Fruit fly (Drosophila melanogaster) whole organism, wandering third instar larva: Measurements from ENCODE around the gene Ugt37C2.
A peak's percentile ranks its signal among the peaks of the same experiment; 100 is the strongest.

ENCODE experiments used
- Abd-B ChIP-seq: fragments of >200 bp; optimal IDR thresholded peaks from 2 replicates; lab custom pipeline; 2017; ENCODE audit warnings: missing biosample characterization, missing genetic modification characterization
- CG32264 ChIP-seq: fragments of 200-800 bp; sonication (Bioruptor generic); optimal IDR thresholded peaks from 2 replicates; lab custom pipeline; 2016; ENCODE audit warnings: missing biosample characterization, missing genetic modification characterization
- CG9705 ChIP-seq: fragments of 200-800 bp; sonication (Bioruptor generic); optimal IDR thresholded peaks from 2 replicates; lab custom pipeline; 2018; ENCODE audit warnings: missing biosample characterization, mild to moderate bottlenecking, missing genetic modification characterization
- CrebA ChIP-seq: fragments of 200-800 bp; sonication (Bioruptor generic); optimal IDR thresholded peaks from 2 replicates; lab custom pipeline; 2016; ENCODE audit warnings: missing biosample characterization, mild to moderate bottlenecking, missing genetic modification characterization, borderline replicate concordance
- Dif ChIP-seq: fragments of 200-275, 200-300 bp; sonication (Bioruptor generic); optimal IDR thresholded peaks from 2 replicates; lab custom pipeline; 2018; ENCODE audit warnings: missing biosample characterization, missing genetic modification characterization; ENCODE audit not compliant: partially characterized antibody
- HLH106 ChIP-seq: fragments of 200-800 bp; optimal IDR thresholded peaks from 3 replicates; lab custom pipeline; 2019; ENCODE audit warnings: missing biosample characterization, mild to moderate bottlenecking, missing genetic modification characterization, moderate library complexity
- Hr78 ChIP-seq: fragments of >200 bp; optimal IDR thresholded peaks from 2 replicates; lab custom pipeline; 2017; ENCODE audit warnings: missing biosample characterization, missing genetic modification characterization
- Hr83 ChIP-seq: fragments of 200-300 bp; sonication (Bioruptor generic); optimal IDR thresholded peaks from 2 replicates; lab custom pipeline; 2016; ENCODE audit warnings: missing biosample characterization, mild to moderate bottlenecking, missing genetic modification characterization, moderate library complexity; ENCODE audit not compliant: poor library complexity, severe bottlenecking
- Jra ChIP-seq: sonication (Bioruptor generic); optimal IDR thresholded peaks from 2 replicates; lab custom pipeline; 2016; ENCODE audit warnings: missing biosample characterization, missing genetic modification characterization
- Mio ChIP-seq: sonication (Bioruptor generic); optimal IDR thresholded peaks from 2 replicates; lab custom pipeline; 2016; ENCODE audit warnings: missing biosample characterization, missing genetic modification characterization
- Myc ChIP-seq: fragments of >200 bp; optimal IDR thresholded peaks from 2 replicates; lab custom pipeline; 2017
- Rel ChIP-seq, 2 experiments: fragments of 200-800 bp; sonication (Bioruptor generic) in 1 of 2; optimal IDR thresholded peaks; 2 replicates in 1 of 2; 3 replicates in 1 of 2; lab custom pipeline; 2016 to 2019; ENCODE audit warnings: mild to moderate bottlenecking in 2 of 2, missing biosample characterization in 2 of 2, missing genetic modification characterization in 2 of 2, moderate library complexity in 1 of 2
- br ChIP-seq: fragments of 200-800 bp; sonication (Bioruptor generic); optimal IDR thresholded peaks from 2 replicates; lab custom pipeline; 2016; ENCODE audit warnings: missing biosample characterization, missing genetic modification characterization
- dl ChIP-seq, 2 experiments: fragments of 175-275, 200-275 bp in 1 of 2; fragments of 200-275 bp in 1 of 2; sonication (Bioruptor generic); optimal IDR thresholded peaks; lab custom pipeline; 2018; ENCODE audit warnings: mild to moderate bottlenecking in 2 of 2, missing biosample characterization in 2 of 2, missing genetic modification characterization in 2 of 2, moderate library complexity in 2 of 2; ENCODE audit not compliant: partially characterized antibody in 2 of 2, insufficient read depth in 1 of 2
- dsf ChIP-seq: sonication (Bioruptor generic); optimal IDR thresholded peaks from 2 replicates; lab custom pipeline; 2016; ENCODE audit warnings: missing biosample characterization, missing genetic modification characterization, borderline replicate concordance
- ey ChIP-seq: fragments of 200-800 bp; sonication (Bioruptor generic); optimal IDR thresholded peaks from 2 replicates; lab custom pipeline; 2016; ENCODE audit warnings: missing biosample characterization, missing genetic modification characterization
- fru ChIP-seq: fragments of 200-800 bp; sonication (Bioruptor generic); optimal IDR thresholded peaks from 3 replicates; lab custom pipeline; 2016; ENCODE audit warnings: missing biosample characterization, mild to moderate bottlenecking, missing genetic modification characterization
- h ChIP-seq: fragments of 200-800 bp; sonication (Bioruptor generic); optimal IDR thresholded peaks from 3 replicates; lab custom pipeline; 2016; ENCODE audit warnings: missing biosample characterization, mild to moderate bottlenecking, missing genetic modification characterization
- jim ChIP-seq: fragments of 175-275, 200-325 bp; sonication (Bioruptor generic); optimal IDR thresholded peaks from 2 replicates; lab custom pipeline; 2016; ENCODE audit warnings: missing biosample characterization, mild to moderate bottlenecking, missing genetic modification characterization
- pan ChIP-seq: fragments of >200 bp; optimal IDR thresholded peaks from 2 replicates; lab custom pipeline; 2017
- psq ChIP-seq: fragments of 200-800 bp; sonication (Bioruptor generic); optimal IDR thresholded peaks from 3 replicates; lab custom pipeline; 2017; ENCODE audit warnings: missing biosample characterization, mild to moderate bottlenecking, missing genetic modification characterization, moderate library complexity
- rgr ChIP-seq: fragments of 200-800 bp; sonication (Bioruptor generic); optimal IDR thresholded peaks from 3 replicates; lab custom pipeline; 2016; ENCODE audit warnings: missing biosample characterization, mild to moderate bottlenecking, missing genetic modification characterization
- sage ChIP-seq: fragments of 200-800 bp; sonication (Bioruptor generic); optimal IDR thresholded peaks from 2 replicates; lab custom pipeline; 2016; ENCODE audit warnings: missing biosample characterization, mild to moderate bottlenecking, missing genetic modification characterization
- tai ChIP-seq: sonication (Bioruptor generic); optimal IDR thresholded peaks from 2 replicates; lab custom pipeline; 2016; ENCODE audit warnings: missing biosample characterization, missing genetic modification characterization
- usp ChIP-seq: fragments of >200 bp; optimal IDR thresholded peaks from 2 replicates; lab custom pipeline; 2017; ENCODE audit warnings: missing biosample characterization, missing genetic modification characterization
- woc ChIP-seq: sonication (Bioruptor generic); optimal IDR thresholded peaks from 2 replicates; lab custom pipeline; 2016; ENCODE audit warnings: missing biosample characterization, mild to moderate bottlenecking, missing genetic modification characterization

The Ugt37C2 gene

dm6 chr2L:16793970-16794369 is at the start of gene Ugt37C2:
Gene Ugt37C2 (plus strand): TSS chr2L:16794211.
- TF ChIP-seq jim (GFP tag; lab: Kevin White, UChicago) (no peak), dl (GFP tag; optimal IDR thresholded peaks at IDR 0.05; lab: Kevin White, UChicago; ENCODE audit: insufficient read depth in 1 of 2, partially characterized antibody in 2 of 2) (no peak), Hr83 (GFP tag; lab: Kevin White, UChicago) (no peak), psq (GFP tag; lab: Kevin White, UChicago) (no peak), pan (lab: Kevin White, UChicago) (no peak), usp (GFP tag; lab: Kevin White, UChicago) (no peak), tai (GFP tag; lab: Kevin White, UChicago) (no peak), woc (no peak)
- TF ChIP-seq, all 38 proteins: peak for 0

DNA sequence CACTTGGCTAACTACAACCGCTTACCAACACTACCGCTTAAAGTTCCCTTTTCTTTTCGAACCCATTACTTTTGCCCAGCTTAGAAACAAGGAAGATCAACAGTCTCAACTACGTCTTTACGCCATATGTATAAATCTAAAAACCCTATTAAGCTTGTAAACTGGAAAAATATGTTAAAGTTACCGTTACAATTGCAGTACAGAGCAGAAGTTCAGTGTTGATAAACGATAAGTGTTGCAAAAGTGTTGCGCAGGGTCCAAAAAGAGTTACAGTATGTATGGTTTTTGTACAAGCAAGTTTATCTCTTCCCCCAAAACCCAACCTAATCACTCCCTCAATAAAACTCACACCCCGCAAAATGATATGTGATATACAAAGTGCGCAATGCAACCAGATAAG is 46.9 kb upstream of the Ugt37C2 start:
- TF ChIP-seq CG9705 (GFP tag; lab: Kevin White, UChicago): no peak
- no peak for TF ChIP-seq sage (GFP tag; lab: Kevin White, UChicago)
- TF ChIP-seq Abd-B (GFP tag; lab: Kevin White, UChicago): no peak
- no peak for TF ChIP-seq HLH106 (tag; lab: Kevin White, UChicago)
- no peak for TF ChIP-seq Myc (lab: Kevin White, UChicago)

dm6 chr2L:16752340-16752739 is 41.7 kb upstream of the Ugt37C2 start:
- TF ChIP-seq dsf (GFP tag; lab: Kevin White, UChicago) (no peak), dl (GFP tag; optimal IDR thresholded peaks at IDR 0.05; lab: Kevin White, UChicago; ENCODE audit: insufficient read depth in 1 of 2, partially characterized antibody in 2 of 2) (no peak), ey (no peak), Mio (GFP tag; lab: Kevin White, UChicago) (no peak), Jra (no peak), h (GFP tag; lab: Kevin White, UChicago) (no peak), CrebA (GFP tag; lab: Kevin White, UChicago) (no peak), br (GFP tag; lab: Kevin White, UChicago) (no peak)
- TF ChIP-seq, all 38 proteins: peak for 0

DNA sequence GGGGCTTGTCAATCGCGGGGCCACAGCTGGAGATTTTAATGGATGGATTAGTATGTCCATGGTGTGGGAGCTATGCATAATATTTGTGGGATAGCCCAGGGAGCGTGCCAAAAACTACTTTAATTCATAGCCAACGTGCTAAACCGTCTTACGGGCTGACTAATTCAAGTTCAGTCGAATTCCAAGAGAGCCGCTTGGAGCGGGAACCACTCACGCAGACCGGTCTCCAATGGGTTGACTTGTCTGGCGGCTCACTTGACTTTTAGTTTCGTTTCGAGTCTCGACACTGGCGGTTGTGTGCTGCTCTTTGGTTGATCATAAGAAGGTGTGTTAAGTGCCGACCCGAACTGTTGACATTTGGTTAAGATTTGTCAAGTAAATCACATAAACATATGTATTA is 39.9 kb upstream of the Ugt37C2 start, which contains the start of gene yellow-b:
TSS of gene yellow-b (plus strand) at position 263 of the 400 bp plus-strand sequence.
- TF ChIP-seq Dif (GFP tag; lab: Kevin White, UChicago): peak; percentile 52
- TF ChIP-seq HLH106 (tag; lab: Kevin White, UChicago): no peak

DNA sequence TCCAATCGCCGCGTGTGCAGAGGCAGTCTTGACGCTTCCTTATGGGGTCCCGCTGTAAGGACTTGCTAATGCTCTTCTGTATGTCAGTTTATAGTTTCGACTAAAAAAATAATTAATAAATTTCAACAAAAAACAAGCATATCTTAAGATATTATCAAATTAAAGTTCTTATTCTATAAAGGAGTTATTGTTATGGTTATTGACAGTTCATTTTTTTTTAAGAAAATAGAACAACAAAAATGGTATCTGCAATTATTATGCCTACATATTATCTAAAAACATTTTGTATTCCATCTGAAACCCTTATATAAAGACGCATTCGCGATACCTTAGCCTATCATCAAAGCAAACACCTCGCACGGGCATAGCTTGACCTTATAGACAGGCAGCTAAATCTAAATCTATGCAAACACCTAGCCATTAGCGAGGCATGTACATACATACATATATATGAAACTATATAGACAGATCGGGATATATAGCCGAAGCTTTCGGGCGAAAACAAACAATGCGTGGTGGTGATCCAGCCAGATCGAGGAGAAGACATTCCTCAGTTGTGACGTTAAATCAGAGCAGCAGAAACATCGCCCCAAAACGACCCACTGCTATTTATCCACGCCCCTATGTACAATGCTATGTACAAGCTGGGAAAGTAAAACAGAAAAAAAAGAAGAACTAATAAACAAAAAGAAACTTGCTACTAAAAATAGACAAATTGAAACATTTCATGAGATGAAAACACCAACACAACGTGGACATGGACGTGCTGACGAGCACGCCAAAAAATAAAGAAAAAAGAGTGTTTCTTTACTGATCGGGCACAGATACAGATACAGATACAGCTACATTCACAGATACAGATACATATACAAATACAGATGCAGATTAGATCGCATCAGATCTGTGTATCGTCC is 33.2 kb upstream of the Ugt37C2 start, which contains the start of gene ppk17:
TSS of gene ppk17 (minus strand) at position 51 of the 914 bp plus-strand sequence.
- no peak for TF ChIP-seq rgr (GFP tag; lab: Kevin White, UChicago)
- no peak for TF ChIP-seq Hr78
- TF ChIP-seq fru (GFP tag; lab: Kevin White, UChicago): no peak
- no peak for TF ChIP-seq h (GFP tag; lab: Kevin White, UChicago)
- TF ChIP-seq br (GFP tag; lab: Kevin White, UChicago): no peak
- no peak for TF ChIP-seq Abd-B (GFP tag; lab: Kevin White, UChicago)
- no peak for TF ChIP-seq CG32264
- no peak for TF ChIP-seq Dif (GFP tag; lab: Kevin White, UChicago)
- TF ChIP-seq tai (GFP tag; lab: Kevin White, UChicago): no peak
- TF ChIP-seq, all 38 proteins: peak for 0

DNA sequence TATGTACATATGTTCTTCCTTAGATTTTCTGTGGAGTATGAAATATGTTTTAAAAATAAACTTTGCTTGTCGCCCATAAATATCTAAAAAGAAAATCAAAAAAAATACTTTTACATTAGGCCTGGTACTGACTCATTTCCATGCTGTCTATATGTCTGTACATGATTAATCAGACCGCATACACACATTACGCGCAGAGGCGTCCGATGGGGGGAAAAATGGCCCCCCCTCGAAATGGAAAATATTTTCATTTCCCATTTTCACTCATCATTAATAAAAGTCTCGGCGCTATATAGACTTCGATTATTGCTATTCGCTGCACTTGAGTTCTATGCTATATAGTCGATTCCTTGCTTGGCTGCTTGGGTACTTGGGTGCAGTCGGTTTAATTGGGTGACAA is 32.1 kb upstream of the Ugt37C2 start:
- TF ChIP-seq psq (GFP tag; lab: Kevin White, UChicago): no peak
- no peak for TF ChIP-seq Myc (lab: Kevin White, UChicago)
- no peak for TF ChIP-seq Rel (GFP tag; optimal IDR thresholded peaks at IDR 0.05; lab: Kevin White, UChicago)
- TF ChIP-seq Rel (tag; optimal IDR thresholded peaks at IDR 0.05; lab: Kevin White, UChicago): no peak
